Worm (Caenorhabditis elegans) whole organism, L4 larva: ENCODE results near the gene fbxb-114.

ENCODE experiments used
- F26F4.8 ChIP-seq: fragments of 200-800 bp; sonication (Bioruptor generic); conservative IDR thresholded peaks from 2 replicates; pipeline ENCODE4 v1.3.6; 2022; ENCODE audit warnings: missing genetic modification characterization, missing compliant biosample characterization
- F37D6.2 ChIP-seq: sonication (generic microtip); optimal IDR thresholded peaks from 2 replicates; lab custom pipeline; 2016; ENCODE audit warnings: mild to moderate bottlenecking, missing genetic modification characterization, missing compliant biosample characterization
- F44E2.7 ChIP-seq: fragments of 200-800 bp; sonication (Bioruptor generic); IDR thresholded peaks from 2 replicates; pipeline ENCODE4 v2.1.2; 2022; ENCODE audit warnings: missing genetic modification characterization, missing compliant biosample characterization
- R02D3.7 ChIP-seq: fragments of 150-350 bp; sonication (generic microtip); optimal IDR thresholded peaks from 3 replicates; lab custom pipeline; 2014; ENCODE audit warnings: missing biosample characterization, missing genetic modification characterization
- T26A8.4 ChIP-seq: fragments of 200-800 bp; sonication (Bioruptor generic); IDR thresholded peaks from 2 replicates; pipeline ENCODE4 v1.3.6; 2022; ENCODE audit warnings: missing genetic modification characterization, missing compliant biosample characterization
- Y5F2A.4 ChIP-seq: fragments of 200-800 bp; sonication (Bioruptor generic); optimal IDR thresholded peaks from 2 replicates; lab custom pipeline; 2018; ENCODE audit warnings: mild to moderate bottlenecking, missing genetic modification characterization, missing compliant biosample characterization
- Y75B8A.6 ChIP-seq: fragments of 200-800 bp; sonication (Bioruptor generic); IDR thresholded peaks from 2 replicates; pipeline ENCODE4 v1.3.6; 2022; ENCODE audit warnings: missing genetic modification reagents, missing genetic modification characterization, missing compliant biosample characterization
- ZK337.2 ChIP-seq: fragments of 200-800 bp; sonication (Bioruptor generic); IDR thresholded peaks from 2 replicates; pipeline ENCODE4 v1.3.6; 2022; ENCODE audit warnings: missing genetic modification reagents, missing genetic modification characterization, missing compliant biosample characterization
- ZK546.5 ChIP-seq, 2 experiments: sonication (generic microtip); optimal IDR thresholded peaks; 2 replicates each; lab custom pipeline; 2017; ENCODE audit warnings: missing biosample characterization in 2 of 2, missing genetic modification characterization in 2 of 2
- ama-1 ChIP-seq: fragments of 150-350 bp; optimal IDR thresholded peaks from 2 replicates; lab custom pipeline; 2014; ENCODE audit warnings: inconsistent platforms, mixed read lengths
- arid-1 ChIP-seq: fragments of 200-800 bp; sonication (Bioruptor generic); conservative IDR thresholded peaks from 2 replicates; pipeline ENCODE4 v1.3.6; 2022; ENCODE audit warnings: missing genetic modification reagents, missing genetic modification characterization, missing compliant biosample characterization
- attf-4 ChIP-seq: sonication (generic microtip); optimal IDR thresholded peaks from 3 replicates; lab custom pipeline; 2017; ENCODE audit warnings: missing biosample characterization, missing genetic modification characterization
- ceh-20 ChIP-seq: fragments of 200-800 bp; sonication (Bioruptor generic); IDR thresholded peaks from 2 replicates; pipeline ENCODE4 v1.3.6; 2022; ENCODE audit warnings: missing genetic modification reagents, missing genetic modification characterization, missing compliant biosample characterization
- ceh-44 ChIP-seq: fragments of 200-800 bp; sonication (Bioruptor generic); IDR thresholded peaks from 2 replicates; pipeline ENCODE4 v1.3.6; 2022; ENCODE audit warnings: missing genetic modification reagents, missing genetic modification characterization, missing compliant biosample characterization
- ceh-62 ChIP-seq: sonication (generic microtip); optimal IDR thresholded peaks from 2 replicates; lab custom pipeline; 2017; ENCODE audit warnings: missing biosample characterization, missing genetic modification characterization
- ceh-82 ChIP-seq: sonication (generic microtip); optimal IDR thresholded peaks from 2 replicates; lab custom pipeline; 2017; ENCODE audit warnings: missing biosample characterization, missing genetic modification characterization
- ces-1 ChIP-seq: fragments of 150-350 bp; sonication (generic microtip); optimal IDR thresholded peaks from 4 replicates; lab custom pipeline; 2014; ENCODE audit warnings: missing biosample characterization, missing genetic modification reagents, missing genetic modification characterization
- cey-2 ChIP-seq: sonication (generic microtip); optimal IDR thresholded peaks from 3 replicates; lab custom pipeline; 2017; ENCODE audit warnings: missing genetic modification characterization, mild to moderate bottlenecking, missing compliant biosample characterization, antibody characterized with exemption, borderline replicate concordance; ENCODE audit not compliant: insufficient read depth
- ctbp-1 ChIP-seq: fragments of 200-800 bp; sonication (Bioruptor generic); IDR thresholded peaks from 2 replicates; pipeline ENCODE4 v1.3.6; 2022; ENCODE audit warnings: missing genetic modification reagents, missing genetic modification characterization, missing compliant biosample characterization
- dmd-6 ChIP-seq: fragments of 200-800 bp; sonication (Bioruptor generic); IDR thresholded peaks from 2 replicates; pipeline ENCODE4 v1.3.6; 2022; ENCODE audit warnings: missing genetic modification reagents, missing genetic modification characterization, missing compliant biosample characterization
- dmd-8 ChIP-seq: fragments of 200-800 bp; sonication (Bioruptor generic); IDR thresholded peaks from 2 replicates; pipeline ENCODE4 v1.3.6; 2022; ENCODE audit warnings: missing genetic modification characterization, missing compliant biosample characterization
- dmd-9 ChIP-seq: fragments of 200-800 bp; sonication (Bioruptor generic); IDR thresholded peaks from 2 replicates; pipeline ENCODE4 v1.3.6; 2022; ENCODE audit warnings: missing genetic modification reagents, missing genetic modification characterization, missing compliant biosample characterization
- dpl-1 ChIP-seq: fragments of 150-350 bp; optimal IDR thresholded peaks from 2 replicates; lab custom pipeline; 2014; ENCODE audit warnings: missing biosample characterization, missing genetic modification reagents, missing genetic modification characterization
- dve-1 ChIP-seq: sonication (generic microtip); optimal IDR thresholded peaks from 2 replicates; lab custom pipeline; 2017; ENCODE audit warnings: antibody characterized with exemption, mild to moderate bottlenecking, missing genetic modification characterization, missing compliant biosample characterization; ENCODE audit not compliant: insufficient read depth
- egl-43 ChIP-seq: fragments of 200-800 bp; sonication (Bioruptor generic); IDR thresholded peaks from 2 replicates; pipeline ENCODE4 v1.3.6; 2022; ENCODE audit warnings: missing genetic modification reagents, missing genetic modification characterization, missing compliant biosample characterization
- fkh-10 ChIP-seq: fragments of 150-350 bp; optimal IDR thresholded peaks from 2 replicates; lab custom pipeline; 2014; ENCODE audit warnings: missing biosample characterization, missing genetic modification reagents, missing genetic modification characterization
- gei-8 ChIP-seq: fragments of 200-800 bp; sonication (Bioruptor generic); optimal IDR thresholded peaks from 2 replicates; lab custom pipeline; 2018; ENCODE audit warnings: mild to moderate bottlenecking, missing genetic modification characterization, missing compliant biosample characterization
- hif-1 ChIP-seq, 2 experiments: sonication (generic microtip); optimal IDR thresholded peaks; 2 replicates each; lab custom pipeline; 2016 to 2017; ENCODE audit warnings: missing compliant biosample characterization in 2 of 2, missing genetic modification characterization in 2 of 2, missing genetic modification reagents in 2 of 2, missing genotype in 2 of 2, mild to moderate bottlenecking in 1 of 2
- hlh-30 ChIP-seq: sonication (generic microtip); optimal IDR thresholded peaks from 2 replicates; lab custom pipeline; 2017; ENCODE audit warnings: antibody characterized with exemption, mild to moderate bottlenecking, missing genetic modification characterization, missing compliant biosample characterization; ENCODE audit not compliant: insufficient read depth
- jun-1 ChIP-seq: fragments of 150-350 bp; optimal IDR thresholded peaks from 2 replicates; lab custom pipeline; 2014; ENCODE audit warnings: missing biosample characterization, missing genetic modification reagents, missing genetic modification characterization
- lin-15B ChIP-seq: fragments of 150-350 bp; sonication (generic microtip); optimal IDR thresholded peaks from 3 replicates; lab custom pipeline; 2014; ENCODE audit warnings: missing biosample characterization, missing genetic modification characterization
- lin-38 ChIP-seq: fragments of 200-800 bp; sonication (Bioruptor generic); IDR thresholded peaks from 2 replicates; pipeline ENCODE4 v1.3.6; 2022; ENCODE audit warnings: missing genetic modification reagents, missing genetic modification characterization, missing compliant biosample characterization
- lir-3 ChIP-seq: sonication (generic microtip); optimal IDR thresholded peaks from 2 replicates; lab custom pipeline; 2016; ENCODE audit warnings: mild to moderate bottlenecking, missing genetic modification characterization, missing compliant biosample characterization
- lsy-2 ChIP-seq, 2 experiments: fragments of 150-350 bp in 1 of 2; sonication (generic microtip) in 1 of 2; optimal IDR thresholded peaks; 2 replicates each; lab custom pipeline; 2014 to 2017; ENCODE audit warnings: missing biosample characterization in 2 of 2, missing genetic modification characterization in 2 of 2
- madf-9 ChIP-seq: fragments of 200-800 bp; sonication (Bioruptor generic); conservative IDR thresholded peaks from 2 replicates; pipeline ENCODE4 v1.3.6; 2022; ENCODE audit warnings: missing genetic modification reagents, missing genetic modification characterization, missing compliant biosample characterization
- mdl-1 ChIP-seq, 2 experiments: fragments of 150-350 bp in 1 of 2; sonication (generic microtip) in 1 of 2; optimal IDR thresholded peaks; 2 replicates each; lab custom pipeline; 2014 to 2017; ENCODE audit warnings: missing biosample characterization in 2 of 2, missing genetic modification characterization in 2 of 2
- mes-2 ChIP-seq: sonication (generic microtip); optimal IDR thresholded peaks from 2 replicates; lab custom pipeline; 2016; ENCODE audit warnings: missing genotype, mild to moderate bottlenecking, missing genetic modification characterization, missing compliant biosample characterization; ENCODE audit not compliant: poor library complexity, severe bottlenecking
- nhr-237 ChIP-seq: sonication (generic microtip); optimal IDR thresholded peaks from 2 replicates; lab custom pipeline; 2017; ENCODE audit warnings: missing biosample characterization, missing genetic modification characterization
- nhr-28 ChIP-seq: fragments of 150-350 bp; optimal IDR thresholded peaks from 2 replicates; lab custom pipeline; 2014; ENCODE audit warnings: missing biosample characterization, missing genetic modification characterization
- nhr-41 ChIP-seq: fragments of 200-800 bp; sonication (Bioruptor generic); IDR thresholded peaks from 2 replicates; pipeline ENCODE4 v1.3.6; 2022; ENCODE audit warnings: missing genetic modification reagents, missing genetic modification characterization, missing compliant biosample characterization
- nhr-42 ChIP-seq: fragments of 200-800 bp; sonication (Bioruptor generic); IDR thresholded peaks from 2 replicates; pipeline ENCODE4 v1.3.6; 2022; ENCODE audit warnings: missing genetic modification characterization, missing compliant biosample characterization
- nhr-48 ChIP-seq: sonication (generic microtip); optimal IDR thresholded peaks from 2 replicates; lab custom pipeline; 2016; ENCODE audit warnings: mild to moderate bottlenecking, missing genetic modification characterization, missing compliant biosample characterization
- nhr-6 ChIP-seq: fragments of 150-350 bp; optimal IDR thresholded peaks from 2 replicates; lab custom pipeline; 2014; ENCODE audit warnings: missing biosample characterization, missing genetic modification characterization
- php-3 ChIP-seq: fragments of 200-800 bp; sonication (Bioruptor generic); IDR thresholded peaks from 2 replicates; pipeline ENCODE4 v1.3.6; 2022; ENCODE audit warnings: missing genetic modification reagents, missing genetic modification characterization, missing compliant biosample characterization
- pqm-1 ChIP-seq: sonication (generic microtip); optimal IDR thresholded peaks from 2 replicates; lab custom pipeline; 2017; ENCODE audit warnings: missing biosample characterization, missing genetic modification characterization
- set-16 ChIP-seq: fragments of 200-800 bp; sonication (Bioruptor generic); IDR thresholded peaks from 2 replicates; pipeline ENCODE4 v1.3.6; 2022; ENCODE audit warnings: missing genetic modification reagents, missing genetic modification characterization, missing compliant biosample characterization
- snpc-1.2 ChIP-seq: fragments of 200-800 bp; sonication (Bioruptor generic); IDR thresholded peaks from 2 replicates; pipeline ENCODE4 v1.3.6; 2022; ENCODE audit warnings: missing genetic modification reagents, missing genetic modification characterization, missing compliant biosample characterization
- spr-3 ChIP-seq: fragments of 200-800 bp; sonication (Bioruptor generic); optimal IDR thresholded peaks from 2 replicates; lab custom pipeline; 2018; ENCODE audit warnings: mild to moderate bottlenecking, missing genetic modification characterization, missing compliant biosample characterization
- unc-39 ChIP-seq: sonication (generic microtip); optimal IDR thresholded peaks from 2 replicates; lab custom pipeline; 2017; ENCODE audit warnings: missing biosample characterization, missing genetic modification characterization
- zag-1 ChIP-seq: fragments of 150-350 bp; optimal IDR thresholded peaks from 2 replicates; lab custom pipeline; 2014; ENCODE audit warnings: missing biosample characterization, missing genetic modification characterization
- zfp-2 ChIP-seq: sonication (generic microtip); optimal IDR thresholded peaks from 2 replicates; lab custom pipeline; 2016; ENCODE audit warnings: mild to moderate bottlenecking, missing genetic modification characterization, missing compliant biosample characterization

The fbxb-114 gene

ce11 chrX:16872446-16872962 lies 49.1 kb upstream of the fbxb-114 start, which contains the start of gene T20F7.1 (continued):
- TF ChIP-seq hlh-30 (peak; percentile 84), ceh-44 (no peak), spr-3 (GFP tag; lab: Kevin White, UChicago) (no peak), ZK337.2 (GFP tag; lab: Robert Waterston, UW) (no peak), lir-3 (tag; lab: Kevin White, UChicago) (no peak), egl-43 (GFP tag; lab: Robert Waterston, UW) (no peak), pqm-1 (tag; lab: Kevin White, UChicago) (no peak), F37D6.2 (tag; lab: Kevin White, UChicago) (peak; percentile 16), snpc-1.2 (GFP tag; lab: Robert Waterston, UW) (no peak), R02D3.7 (no peak), lin-15B (tag; lab: Kevin White, UChicago) (no peak), dmd-8 (GFP tag; lab: Robert Waterston, UW) (no peak), zag-1 (tag; lab: Kevin White, UChicago) (no peak), F44E2.7 (GFP tag; lab: Robert Waterston, UW) (no peak), ces-1 (GFP tag; lab: Kevin White, UChicago) (no peak), cey-2 (tag; lab: Kevin White, UChicago) (no peak), set-16 (GFP tag; lab: Robert Waterston, UW) (0 out of 2 replicates have a peak, but pooled peaks have one; percentile 10), mes-2 (peak; percentile 84), dve-1 (no peak), gei-8 (GFP tag; lab: Kevin White, UChicago) (no peak), nhr-48 (tag; lab: Kevin White, UChicago) (no peak), nhr-42 (GFP tag; lab: Robert Waterston, UW) (no peak), ceh-62 (no peak), dmd-6 (GFP tag; lab: Robert Waterston, UW) (peak; percentile 73), T26A8.4 (GFP tag; lab: Robert Waterston, UW) (0 out of 2 replicates have a peak, but pooled peaks have one; percentile 24), php-3 (GFP tag; lab: Robert Waterston, UW) (no peak), dpl-1 (GFP tag; lab: Kevin White, UChicago) (peak; percentile 43), nhr-6 (tag; lab: Kevin White, UChicago) (peak; percentile 17), fkh-10 (no peak), arid-1 (GFP tag; lab: Robert Waterston, UW) (0 out of 2 replicates have a peak, but pooled peaks have one; percentile 45), jun-1 (tag; lab: Kevin White, UChicago) (no peak), ama-1 (lab: Kevin White, UChicago) (no peak), ceh-20 (0 out of 2 replicates have a peak, but pooled peaks have one; percentile 56), nhr-237 (tag; lab: Kevin White, UChicago) (no peak), lin-38 (GFP tag; lab: Robert Waterston, UW) (no peak), ctbp-1 (GFP tag; lab: Robert Waterston, UW) (no peak), unc-39 (no peak), madf-9 (no peak), lsy-2 (tag; optimal IDR thresholded peaks at IDR 0.05; lab: Kevin White, UChicago) (no peak), hif-1 (tag; optimal IDR thresholded peaks at IDR 0.05; lab: Kevin White, UChicago) (no peak), Y75B8A.6 (GFP tag; lab: Robert Waterston, UW) (no peak), mdl-1 (tag; optimal IDR thresholded peaks at IDR 0.05; lab: Kevin White, UChicago) (peak; percentile 21 to 67), ceh-82 (tag; lab: Kevin White, UChicago) (no peak), zfp-2 (no peak), nhr-41 (GFP tag; lab: Robert Waterston, UW) (no peak), Y5F2A.4 (no peak), attf-4 (tag; lab: Kevin White, UChicago) (no peak), ZK546.5 (tag; optimal IDR thresholded peaks at IDR 0.05; lab: Kevin White, UChicago) (no peak), F26F4.8 (no peak), nhr-28 (tag; lab: Kevin White, UChicago) (peak; percentile 60), dmd-9 (GFP tag; lab: Robert Waterston, UW) (no peak)
